Fruit fly (Drosophila melanogaster) Kc167 (cell line): ENCODE results near the gene CG31145.

Experiments
- Myc ChIP-seq: fragments of >200 bp; optimal IDR thresholded peaks from 2 replicates; lab custom pipeline; 2017; ENCODE audit warnings: missing external identifiers
- Sin3A ChIP-seq: fragments of >200 bp; optimal IDR thresholded peaks from 2 replicates; lab custom pipeline; 2018; ENCODE audit warnings: missing external identifiers
- h ChIP-seq: fragments of >200 bp; optimal IDR thresholded peaks from 3 replicates; lab custom pipeline; 2018; ENCODE audit warnings: missing external identifiers
- insv ChIP-seq: fragments of >200 bp; optimal IDR thresholded peaks from 3 replicates; lab custom pipeline; 2018; ENCODE audit warnings: missing external identifiers
- psq ChIP-seq: fragments of >200 bp; optimal IDR thresholded peaks from 2 replicates; lab custom pipeline; 2017; ENCODE audit warnings: missing external identifiers
- ttk ChIP-seq: sonication (Bioruptor generic); optimal IDR thresholded peaks from 2 replicates; lab custom pipeline; 2017; ENCODE audit warnings: missing external identifiers

DNA sequence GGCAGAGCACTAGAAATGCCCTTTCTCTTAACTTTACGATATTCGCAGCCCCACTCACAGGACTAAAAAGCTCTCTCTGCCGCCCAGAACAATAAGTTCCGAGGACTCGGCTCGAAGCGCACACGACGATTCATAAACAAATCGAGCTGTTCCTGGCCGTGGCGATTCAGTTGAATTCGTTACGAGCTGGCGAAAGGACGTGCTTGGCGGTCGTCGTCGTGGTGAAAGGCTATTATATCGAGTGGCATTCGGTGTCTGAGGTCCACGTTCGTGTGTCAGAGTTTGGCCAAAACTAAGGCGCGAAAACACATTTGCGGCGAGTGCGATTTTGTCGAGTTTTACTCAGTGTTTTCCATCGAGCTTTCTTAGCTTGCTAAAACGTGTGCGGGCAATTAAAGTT is 112.2 kb downstream of the CG31145 start, which contains the start of gene beat-IV:
- TF ChIP-seq h: no peak
- no peak for TF ChIP-seq psq (lab: Kevin White, UChicago)
- TF ChIP-seq Myc (lab: Kevin White, UChicago): no peak
- no peak for TF ChIP-seq ttk (lab: Kevin White, UChicago)
- TF ChIP-seq insv (lab: Kevin White, UChicago): no peak
- no peak for TF ChIP-seq Sin3A (lab: Kevin White, UChicago)
